Worm (Caenorhabditis elegans): ENCODE measurements around the gene K02E11.10.

ce11 chrV:14193451-14193850 is 47.5 kb downstream of the K02E11.10 start, which contains the start of gene atfs-1:
- no peak for TF ChIP-seq unc-62 (GFP tag; optimal IDR thresholded peaks at IDR 0.05)
- no peak for TF ChIP-seq sptf-1 (tag; optimal IDR thresholded peaks at IDR 0.05)
- TF ChIP-seq nhr-237 (tag; optimal IDR thresholded peaks at IDR 0.05) = no peak
- TF ChIP-seq lin-14 (GFP tag; optimal IDR thresholded peaks at IDR 0.05) = peak; percentile 90
- TF ChIP-seq mep-1 (tag; optimal IDR thresholded peaks at IDR 0.05) = peak; percentile 64
